Fruit fly (Drosophila melanogaster) whole organism, embryonic: ENCODE results near the gene CG15390.
A peak's percentile ranks its signal among the peaks of the same experiment; 100 is the strongest.

Experiments used
- Abd-B ChIP-seq: fragments of 200-800 bp; sonication (Bioruptor generic); optimal IDR thresholded peaks from 2 replicates; lab custom pipeline; 2018; ENCODE audit warnings: missing biosample characterization, mild to moderate bottlenecking, missing genetic modification characterization, moderate library complexity
- Bdp1 ChIP-seq: fragments of 200-800 bp; sonication (Bioruptor generic); optimal IDR thresholded peaks from 3 replicates; lab custom pipeline; 2016; ENCODE audit warnings: missing biosample characterization, missing genetic modification characterization
- CG11247 ChIP-seq: fragments of 200-800 bp; sonication (Bioruptor generic); IDR thresholded peaks from 2 replicates; pipeline ENCODE4 v1.3.6; 2022; ENCODE audit warnings: missing biosample characterization, missing genetic modification characterization
- CG11723 ChIP-seq: fragments of 200-800 bp; sonication (Bioruptor generic); optimal IDR thresholded peaks from 2 replicates; lab custom pipeline; 2017; ENCODE audit warnings: missing biosample characterization, mild to moderate bottlenecking, missing genetic modification characterization
- CG12071 ChIP-seq: fragments of 200-800 bp; sonication (Bioruptor generic); optimal IDR thresholded peaks from 3 replicates; lab custom pipeline; 2018; ENCODE audit warnings: missing biosample characterization, mild to moderate bottlenecking, missing genetic modification characterization
- CG14050 ChIP-seq: fragments of 200-800 bp; sonication (Bioruptor generic); IDR thresholded peaks from 3 replicates; pipeline ENCODE4 v1.3.6; 2022; ENCODE audit warnings: missing biosample characterization, missing genetic modification characterization
- CG15696 ChIP-seq: fragments of 200-800 bp; sonication (Bioruptor generic); optimal IDR thresholded peaks from 2 replicates; lab custom pipeline; 2019; ENCODE audit warnings: missing biosample characterization, mild to moderate bottlenecking, missing genetic modification characterization, moderate library complexity
- CG17328 ChIP-seq: fragments of 200-800 bp; sonication (Bioruptor generic); IDR thresholded peaks from 2 replicates; pipeline ENCODE4 v1.3.6; 2022; ENCODE audit warnings: missing biosample characterization, missing genetic modification characterization
- CG18599 ChIP-seq: fragments of 200-800 bp; sonication (Bioruptor generic); optimal IDR thresholded peaks from 3 replicates; lab custom pipeline; 2017; ENCODE audit warnings: missing biosample characterization, missing genetic modification characterization, mild to moderate bottlenecking, moderate library complexity, missing genetic modification reagents
- CG32767 ChIP-seq: fragments of 200-800 bp; sonication (Bioruptor generic); IDR thresholded peaks from 2 replicates; pipeline ENCODE4 v1.3.6; 2022; ENCODE audit warnings: missing biosample characterization, missing genetic modification characterization
- CG4820 ChIP-seq: fragments of 200-800 bp; sonication (Bioruptor generic); optimal IDR thresholded peaks from 3 replicates; lab custom pipeline; 2016; ENCODE audit warnings: missing biosample characterization, missing genetic modification characterization
- CG8478 ChIP-seq: fragments of >200 bp; optimal IDR thresholded peaks from 2 replicates; lab custom pipeline; 2018
- CoRest ChIP-seq: fragments of 200-800 bp; sonication (Bioruptor generic); optimal IDR thresholded peaks from 3 replicates; lab custom pipeline; 2018; ENCODE audit warnings: missing biosample characterization, mild to moderate bottlenecking, missing genetic modification characterization, moderate library complexity
- Dip3 ChIP-seq: fragments of 200-800 bp; sonication (Bioruptor generic); optimal IDR thresholded peaks from 3 replicates; lab custom pipeline; 2016; ENCODE audit warnings: missing biosample characterization, missing genetic modification characterization
- Dp ChIP-seq: fragments of 200-800 bp; sonication (Bioruptor generic); optimal IDR thresholded peaks from 2 replicates; lab custom pipeline; 2018; ENCODE audit warnings: missing biosample characterization, mild to moderate bottlenecking, missing genetic modification characterization, moderate library complexity
- H15 ChIP-seq: fragments of 200-800 bp; sonication (Bioruptor generic); IDR thresholded peaks from 3 replicates; pipeline ENCODE4 v1.3.6; 2022; ENCODE audit warnings: missing biosample characterization, missing genetic modification characterization
- H2.0 ChIP-seq: fragments of 200-800 bp; sonication (Bioruptor generic); IDR thresholded peaks from 2 replicates; pipeline ENCODE4 v1.3.6; 2022; ENCODE audit warnings: missing biosample characterization, missing genetic modification characterization
- Hmx ChIP-seq: fragments of 200-800 bp; sonication (Bioruptor generic); optimal IDR thresholded peaks from 2 replicates; lab custom pipeline; 2016; ENCODE audit warnings: missing biosample characterization, missing genetic modification characterization
- Hr39 ChIP-seq: fragments of >200 bp; optimal IDR thresholded peaks from 2 replicates; lab custom pipeline; 2017
- Kr ChIP-seq: fragments of 200-800 bp; sonication (Bioruptor generic); optimal IDR thresholded peaks from 2 replicates; lab custom pipeline; 2017; ENCODE audit warnings: missing biosample characterization, mild to moderate bottlenecking, missing genetic modification characterization
- MBD-R2 ChIP-seq: fragments of 200-800 bp; sonication (Bioruptor generic); IDR thresholded peaks from 2 replicates; pipeline ENCODE4 v1.3.6; 2022; ENCODE audit warnings: missing biosample characterization, missing genetic modification characterization
- Meics ChIP-seq: fragments of 200-800 bp; sonication (Bioruptor generic); optimal IDR thresholded peaks from 2 replicates; lab custom pipeline; 2017; ENCODE audit warnings: missing biosample characterization, mild to moderate bottlenecking, missing genetic modification characterization
- NC2β ChIP-seq: fragments of 200-800 bp; sonication (Bioruptor generic); optimal IDR thresholded peaks from 2 replicates; lab custom pipeline; 2016; ENCODE audit warnings: missing biosample characterization, missing genetic modification characterization
- Nf-YA ChIP-seq: fragments of 200-800 bp; sonication (Bioruptor generic); IDR thresholded peaks from 2 replicates; pipeline ENCODE4 v1.3.6; 2022; ENCODE audit warnings: missing biosample characterization, missing genetic modification characterization
- Nf-YB ChIP-seq: fragments of 200-800 bp; sonication (Bioruptor generic); optimal IDR thresholded peaks from 3 replicates; lab custom pipeline; 2019; ENCODE audit warnings: missing biosample characterization, mild to moderate bottlenecking, missing genetic modification characterization, moderate library complexity
- Nf-YC ChIP-seq: fragments of 200-800 bp; optimal IDR thresholded peaks from 3 replicates; lab custom pipeline; 2019; ENCODE audit warnings: missing biosample characterization, mild to moderate bottlenecking, missing genetic modification characterization, moderate library complexity
- Side ChIP-seq: fragments of 200-800 bp; sonication (Bioruptor generic); optimal IDR thresholded peaks from 2 replicates; lab custom pipeline; 2016; ENCODE audit warnings: missing biosample characterization, missing genetic modification characterization
- Six4 ChIP-seq: fragments of 200-800 bp; sonication (Bioruptor generic); optimal IDR thresholded peaks from 2 replicates; lab custom pipeline; 2016; ENCODE audit warnings: missing biosample characterization, missing genetic modification characterization
- TFAM ChIP-seq: fragments of 200-800 bp; sonication (Bioruptor generic); optimal IDR thresholded peaks from 2 replicates; lab custom pipeline; 2017; ENCODE audit warnings: missing biosample characterization, missing genetic modification characterization, inconsistent platforms
- Usf ChIP-seq: fragments of 200-800 bp; sonication (Bioruptor generic); optimal IDR thresholded peaks from 2 replicates; lab custom pipeline; 2017; ENCODE audit warnings: missing genotype, missing biosample characterization, missing genetic modification characterization
- Vsx1 ChIP-seq: fragments of 200-800 bp; sonication (Bioruptor generic); optimal IDR thresholded peaks from 2 replicates; lab custom pipeline; 2017; ENCODE audit warnings: missing biosample characterization, mild to moderate bottlenecking, missing genetic modification characterization, missing genetic modification reagents
- Xbp1 ChIP-seq: fragments of 200-800 bp; sonication (Bioruptor generic); optimal IDR thresholded peaks from 3 replicates; lab custom pipeline; 2016; ENCODE audit warnings: missing biosample characterization, mild to moderate bottlenecking, missing genetic modification characterization
- ara ChIP-seq: fragments of 200-800 bp; sonication (Bioruptor generic); IDR thresholded peaks from 2 replicates; pipeline ENCODE4 v1.3.6; 2022; ENCODE audit warnings: missing biosample characterization, missing genetic modification characterization
- az2 ChIP-seq: fragments of 200-800 bp; sonication (Bioruptor generic); optimal IDR thresholded peaks from 3 replicates; lab custom pipeline; 2016; ENCODE audit warnings: missing biosample characterization, missing genetic modification characterization
- cad ChIP-seq: fragments of >200 bp; optimal IDR thresholded peaks from 2 replicates; lab custom pipeline; 2017; ENCODE audit warnings: missing biosample characterization, missing genetic modification characterization
- chinmo ChIP-seq: fragments of 200-800 bp; sonication (Bioruptor generic); IDR thresholded peaks from 4 replicates; pipeline ENCODE4 v1.3.6; 2022; ENCODE audit warnings: missing biosample characterization, missing genetic modification characterization; ENCODE audit not compliant: partially characterized antibody
- crp ChIP-seq, 2 experiments: fragments of 200-800 bp; sonication (Bioruptor generic); optimal IDR thresholded peaks; 2 replicates in 1 of 2; 3 replicates in 1 of 2; lab custom pipeline; 2017; ENCODE audit warnings: missing biosample characterization in 2 of 2, missing genetic modification characterization in 2 of 2, mild to moderate bottlenecking in 1 of 2, moderate library complexity in 1 of 2
- dan ChIP-seq: fragments of 200-800 bp; sonication (Bioruptor generic); IDR thresholded peaks from 2 replicates; pipeline ENCODE4 v1.3.6; 2022; ENCODE audit warnings: missing biosample characterization, missing genetic modification characterization
- grau ChIP-seq: fragments of 200-800 bp; optimal IDR thresholded peaks from 3 replicates; lab custom pipeline; 2019; ENCODE audit warnings: missing biosample characterization, mild to moderate bottlenecking, missing genetic modification characterization, moderate library complexity
- grn ChIP-seq: fragments of 200-800 bp; sonication (Bioruptor generic); optimal IDR thresholded peaks from 3 replicates; lab custom pipeline; 2017; ENCODE audit warnings: missing biosample characterization, missing genetic modification characterization
- hb ChIP-seq: fragments of 200-800 bp; sonication (Bioruptor generic); IDR thresholded peaks from 3 replicates; pipeline ENCODE4 v1.3.6; 2022; ENCODE audit warnings: missing biosample characterization, missing genetic modification characterization; ENCODE audit not compliant: partially characterized antibody
- klu ChIP-seq: fragments of 200-800 bp; sonication (Bioruptor generic); IDR thresholded peaks from 2 replicates; pipeline ENCODE4 v1.3.6; 2022; ENCODE audit warnings: missing biosample characterization, missing genetic modification characterization
- lov ChIP-seq, 2 experiments: fragments of 200-800 bp in 1 of 2; fragments of >200 bp in 1 of 2; sonication (Bioruptor generic) in 1 of 2; IDR thresholded peaks in 1 of 2; optimal IDR thresholded peaks in 1 of 2; 2 replicates in 1 of 2; 3 replicates in 1 of 2; pipeline versions ENCODE4 v1.3.6 to Lab custom; 2017 to 2022; ENCODE audit warnings: missing biosample characterization in 1 of 2, missing genetic modification characterization in 1 of 2
- pho ChIP-seq: fragments of 200-800 bp; sonication (Bioruptor generic); optimal IDR thresholded peaks from 2 replicates; lab custom pipeline; 2016; ENCODE audit warnings: missing biosample characterization, missing genetic modification characterization
- psq ChIP-seq: fragments of 200-800 bp; sonication (Bioruptor generic); optimal IDR thresholded peaks from 2 replicates; lab custom pipeline; 2017; ENCODE audit warnings: missing biosample characterization, missing genetic modification characterization
- row ChIP-seq: fragments of 200-800 bp; sonication (Bioruptor generic); IDR thresholded peaks from 3 replicates; pipeline ENCODE4 v1.3.6; 2022; ENCODE audit warnings: missing biosample characterization, missing genetic modification characterization
- sim ChIP-seq: fragments of 200-800 bp; sonication (Bioruptor generic); IDR thresholded peaks from 2 replicates; pipeline ENCODE4 v1.3.6; 2022; ENCODE audit warnings: missing biosample characterization, missing genetic modification characterization
- so ChIP-seq: fragments of 200-800 bp; sonication (Bioruptor generic); IDR thresholded peaks from 3 replicates; pipeline ENCODE4 v1.3.6; 2022; ENCODE audit warnings: missing biosample characterization, missing genetic modification characterization
- tio ChIP-seq: fragments of 200-800 bp; sonication (Bioruptor generic); optimal IDR thresholded peaks from 2 replicates; lab custom pipeline; 2017; ENCODE audit warnings: missing biosample characterization, missing genetic modification characterization, inconsistent platforms
- twi ChIP-seq: fragments of 200-800 bp; optimal IDR thresholded peaks from 2 replicates; lab custom pipeline; 2019; ENCODE audit warnings: missing biosample characterization, mild to moderate bottlenecking, missing genetic modification characterization, moderate library complexity
- zf30C ChIP-seq: fragments of 200-800 bp; sonication (Bioruptor generic); optimal IDR thresholded peaks from 3 replicates; lab custom pipeline; 2018; ENCODE audit warnings: missing biosample characterization, mild to moderate bottlenecking, missing genetic modification characterization

Gene CG15390

DNA sequence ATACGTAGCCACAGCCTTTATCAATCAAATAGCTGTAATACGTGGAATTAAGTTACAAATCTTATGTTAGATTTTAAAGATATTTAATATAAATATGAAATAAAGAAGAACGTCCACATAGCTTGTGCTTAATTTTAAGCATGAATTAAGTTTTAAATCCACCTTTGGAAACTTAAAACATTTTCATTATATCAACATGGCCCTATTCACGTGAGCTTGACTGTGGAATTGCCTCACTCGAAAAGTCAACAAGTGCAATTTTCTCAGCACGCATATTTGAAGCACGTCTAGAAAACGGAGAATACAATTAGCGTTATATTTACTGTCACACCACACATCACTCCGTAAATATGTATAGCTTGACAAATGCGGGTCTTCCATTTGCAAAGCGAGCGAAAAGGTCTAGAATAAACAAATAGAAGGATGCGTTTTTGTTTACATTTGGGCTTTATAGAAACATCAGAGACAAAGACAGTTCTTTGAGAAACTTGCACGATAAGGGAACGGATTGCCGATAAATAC is 10.8 kb upstream of the CG15390 start (continued):
- TF ChIP-seq CG12071 (GFP tag; lab: Kevin White, UChicago) (peak; percentile 84), Side (no peak), sim (GFP tag; lab: Robert Waterston, UW) (0 out of 2 replicates have a peak, but pooled peaks have one; percentile 28), TFAM (GFP tag; lab: Kevin White, UChicago) (peak; percentile 60), grau (peak; percentile 94), crp (GFP tag; optimal IDR thresholded peaks at IDR 0.05; lab: Kevin White, UChicago) (peak in 1 of 2 experiments; percentile 64), Kr (peak; percentile 43), so (peak; percentile 86), tio (GFP tag; lab: Kevin White, UChicago) (no peak), CG17328 (GFP tag; lab: Robert Waterston, UW) (peak; percentile 89), klu (GFP tag; lab: Robert Waterston, UW) (peak; percentile 56; the same call in 1 of the 2 replicates), Abd-B (GFP tag; lab: Kevin White, UChicago) (peak; percentile 79), Dip3 (GFP tag; lab: Kevin White, UChicago) (peak; percentile 39), CG15696 (tag; lab: Kevin White, UChicago) (peak; percentile 86), Hr39 (no peak), hb (no peak), Bdp1 (GFP tag; lab: Kevin White, UChicago) (peak; percentile 62), Meics (GFP tag; lab: Kevin White, UChicago) (peak; percentile 91), grn (peak; percentile 44), CoRest (tag; lab: Kevin White, UChicago) (peak; percentile 91), lov (optimal IDR thresholded peaks at IDR 0.05; lab: Kevin White, UChicago) (no peak), lov (GFP tag; IDR thresholded peaks at IDR 0.05; lab: Robert Waterston, UW) (peak; percentile 75; the same call in 1 of the 3 replicates), CG8478 (lab: Kevin White, UChicago) (no peak), Xbp1 (GFP tag; lab: Kevin White, UChicago) (peak; percentile 88), NC2β (peak; percentile 53), psq (GFP tag; lab: Kevin White, UChicago) (peak; percentile 65), CG11247 (GFP tag; lab: Robert Waterston, UW) (peak; percentile 54; the same call in 1 of the 2 replicates), Nf-YB (GFP tag; lab: Kevin White, UChicago) (peak; percentile 84), Dp (no peak), Vsx1 (peak; percentile 80), pho (GFP tag; lab: Kevin White, UChicago) (peak; percentile 60), Six4 (GFP tag; lab: Kevin White, UChicago) (peak; percentile 72), H15 (GFP tag; lab: Robert Waterston, UW) (peak; percentile 80; the same call in 2 of the 3 replicates), CG4820 (GFP tag; lab: Kevin White, UChicago) (peak; percentile 84), row (GFP tag; lab: Robert Waterston, UW) (peak; percentile 92), cad (no peak), ara (GFP tag; lab: Robert Waterston, UW) (peak; percentile 79; the same call in 1 of the 2 replicates), Hmx (GFP tag; lab: Kevin White, UChicago) (peak; percentile 70), CG11723 (GFP tag; lab: Kevin White, UChicago) (peak; percentile 81), H2.0 (peak; percentile 76), chinmo (no peak), twi (tag; lab: Kevin White, UChicago) (peak; percentile 81), MBD-R2 (GFP tag; lab: Robert Waterston, UW) (peak; percentile 64), CG18599 (peak; percentile 93), Usf (GFP tag; lab: Kevin White, UChicago) (peak; percentile 58), CG32767 (GFP tag; lab: Robert Waterston, UW) (peak; percentile 88), CG14050 (GFP tag; lab: Robert Waterston, UW) (peak; percentile 84), az2 (GFP tag; lab: Kevin White, UChicago) (peak; percentile 84), Nf-YC (peak; percentile 75), Nf-YA (peak; percentile 74), zf30C (GFP tag; lab: Kevin White, UChicago) (no peak), dan (GFP tag; lab: Robert Waterston, UW) (no peak)
